Worm (Caenorhabditis elegans) whole organism, L1 larva: ENCODE results near the gene pqn-71.

Experiments used
- F16B12.6 ChIP-seq: fragments of 150-350 bp; optimal IDR thresholded peaks from 2 replicates; lab custom pipeline; 2014; ENCODE audit warnings: missing biosample characterization, missing genetic modification characterization
- aha-1 ChIP-seq: fragments of 150-350 bp; optimal IDR thresholded peaks from 2 replicates; lab custom pipeline; 2014; ENCODE audit warnings: missing biosample characterization, missing genetic modification characterization
- aly-2 ChIP-seq: fragments of 150-350 bp; optimal IDR thresholded peaks from 2 replicates; lab custom pipeline; 2014; ENCODE audit warnings: missing biosample characterization, missing genetic modification characterization
- egl-13 ChIP-seq: sonication (generic microtip); optimal IDR thresholded peaks from 2 replicates; lab custom pipeline; 2016; ENCODE audit warnings: missing genotype, missing genetic modification reagents, missing genetic modification characterization, missing compliant biosample characterization
- elt-2 ChIP-seq: sonication (generic microtip); optimal IDR thresholded peaks from 2 replicates; lab custom pipeline; 2016; ENCODE audit warnings: missing genetic modification characterization, mild to moderate bottlenecking, inconsistent platforms, missing compliant biosample characterization, missing genetic modification reagents
- hlh-4 ChIP-seq: sonication (generic microtip); optimal IDR thresholded peaks from 2 replicates; lab custom pipeline; 2016; ENCODE audit warnings: mild to moderate bottlenecking, missing genetic modification characterization, missing compliant biosample characterization
- lin-15B ChIP-seq: fragments of 150-350 bp; sonication (generic microtip); optimal IDR thresholded peaks from 3 replicates; lab custom pipeline; 2014; ENCODE audit warnings: missing biosample characterization, missing genetic modification characterization
- mdl-1 ChIP-seq, 2 experiments: fragments of 150-350 bp; optimal IDR thresholded peaks; 2 replicates each; lab custom pipeline; 2014 to 2017; ENCODE audit warnings: missing biosample characterization in 2 of 2, missing genetic modification characterization in 2 of 2, inconsistent platforms in 1 of 2
- mep-1 ChIP-seq: fragments of 150-350 bp; optimal IDR thresholded peaks from 2 replicates; lab custom pipeline; 2014; ENCODE audit warnings: missing biosample characterization, missing genetic modification characterization
- nhr-76 ChIP-seq: sonication (generic microtip); optimal IDR thresholded peaks from 2 replicates; lab custom pipeline; 2017; ENCODE audit warnings: missing biosample characterization, missing genetic modification characterization
- unc-130 ChIP-seq: fragments of 150-350 bp; optimal IDR thresholded peaks from 2 replicates; lab custom pipeline; 2017; ENCODE audit warnings: missing biosample characterization, missing genetic modification characterization, inconsistent platforms
- ztf-11 ChIP-seq, 2 experiments: sonication (generic microtip); optimal IDR thresholded peaks; 2 replicates each; lab custom pipeline; 2016 to 2017; ENCODE audit warnings: missing genetic modification characterization in 2 of 2, missing biosample characterization in 1 of 2, missing compliant biosample characterization in 1 of 2

DNA sequence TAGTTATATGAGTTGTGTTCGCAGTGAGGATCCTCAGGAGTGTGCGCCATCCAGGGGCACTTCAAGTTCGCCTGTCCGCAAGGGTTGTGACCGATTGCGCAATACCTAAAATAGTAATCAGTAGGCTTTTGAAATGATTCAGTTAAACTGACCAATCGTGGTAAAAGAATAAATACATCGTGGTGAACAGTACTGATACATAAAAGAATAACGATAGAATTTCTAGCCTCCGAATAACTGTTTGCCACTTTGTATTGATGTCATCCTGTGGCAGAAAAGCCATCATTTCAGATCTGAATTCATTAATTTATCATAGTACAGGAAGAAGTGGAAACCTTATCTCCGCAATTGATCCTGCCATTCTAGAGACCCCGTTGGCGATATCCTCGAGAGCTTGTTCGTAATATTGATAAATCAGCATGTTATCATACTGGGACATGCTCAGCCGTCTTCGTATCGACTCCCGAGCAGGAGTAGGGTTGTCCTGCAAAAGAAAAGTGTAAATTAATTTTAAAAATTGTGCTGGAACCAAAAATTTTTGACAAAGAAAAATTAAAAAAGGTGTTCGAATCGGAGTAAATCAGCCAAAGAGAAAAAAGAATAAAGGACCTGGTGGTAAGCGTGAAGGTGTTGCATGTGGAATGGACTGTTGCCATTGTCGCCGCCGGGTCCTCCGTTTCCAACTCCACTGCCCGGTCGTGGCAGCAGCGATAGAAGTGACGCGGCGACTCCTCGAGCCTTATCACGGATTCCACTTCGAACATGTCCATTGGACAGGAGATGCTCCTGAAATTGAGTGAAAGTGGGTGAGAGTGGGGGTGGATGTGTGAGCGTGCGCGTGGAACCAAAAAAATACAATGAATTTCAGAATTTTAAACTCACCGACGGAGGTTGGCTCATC, 47.6 kb downstream of the pqn-71 start:
- TF ChIP-seq lin-15B (tag; lab: Kevin White, UChicago) (no peak), mep-1 (tag; lab: Kevin White, UChicago) (no peak), elt-2 (tag; lab: Kevin White, UChicago) (no peak), aha-1 (tag; lab: Kevin White, UChicago) (no peak), unc-130 (no peak), ztf-11 (tag; optimal IDR thresholded peaks at IDR 0.05; lab: Kevin White, UChicago) (no peak), aly-2 (tag; lab: Kevin White, UChicago) (no peak), nhr-76 (tag; lab: Kevin White, UChicago) (no peak), hlh-4 (tag; lab: Kevin White, UChicago) (no peak), mdl-1 (tag; optimal IDR thresholded peaks at IDR 0.05; lab: Kevin White, UChicago) (no peak), F16B12.6 (tag; lab: Kevin White, UChicago) (no peak), egl-13 (no peak)
